Fruit fly (Drosophila melanogaster): Measurements from ENCODE around the gene CG12986.
A peak's percentile ranks its signal among the peaks of the same experiment; 100 is the strongest.

CG12986 gene

DNA sequence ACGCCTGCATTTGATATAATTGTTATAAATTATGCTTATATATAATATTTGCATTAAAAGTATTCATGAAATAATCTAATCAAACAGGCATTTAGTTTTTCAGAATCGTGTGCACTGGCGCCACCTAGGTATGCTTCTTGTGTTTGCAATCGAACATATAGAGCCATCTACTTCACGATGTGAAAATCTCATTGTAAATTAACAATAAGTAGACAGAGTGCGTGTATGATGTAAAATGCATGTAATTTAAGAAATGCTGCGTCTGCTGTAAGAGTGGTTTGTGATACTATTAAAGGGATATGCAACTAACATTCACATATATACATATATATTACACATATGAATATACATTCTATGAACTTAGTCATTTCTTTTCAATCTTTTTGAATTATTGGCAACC is 767 bp upstream of the CG12986 start:
- TF ChIP-seq HLH106 (tag; optimal IDR thresholded peaks at IDR 0.05) (peak; percentile 43), fru (GFP tag; optimal IDR thresholded peaks at IDR 0.05) (peak; percentile 18), pan (optimal IDR thresholded peaks at IDR 0.05) (no peak), dl (GFP tag; optimal IDR thresholded peaks at IDR 0.05; ENCODE audit: insufficient read depth in 1 of 2, partially characterized antibody in 2 of 2) (no peak), dmrt93B (GFP tag; optimal IDR thresholded peaks at IDR 0.05) (no peak), Mio (GFP tag; optimal IDR thresholded peaks at IDR 0.05) (no peak), psq (GFP tag; optimal IDR thresholded peaks at IDR 0.05) (peak; percentile 20), Dif (GFP tag; optimal IDR thresholded peaks at IDR 0.05; ENCODE audit: partially characterized antibody) (no peak), Rel (GFP tag; optimal IDR thresholded peaks at IDR 0.05) (no peak), Rel (tag; optimal IDR thresholded peaks at IDR 0.05) (no peak), Jra (GFP tag; optimal IDR thresholded peaks at IDR 0.05) (no peak), Dfd (GFP tag; optimal IDR thresholded peaks at IDR 0.05) (no peak), Hnf4 (GFP tag; optimal IDR thresholded peaks at IDR 0.05) (peak; percentile 34), brk (GFP tag; optimal IDR thresholded peaks at IDR 0.05) (no peak), Vsx2 (GFP tag; optimal IDR thresholded peaks at IDR 0.05; ENCODE audit: partially characterized antibody) (no peak), Myc (optimal IDR thresholded peaks at IDR 0.05) (no peak), OdsH (GFP tag; optimal IDR thresholded peaks at IDR 0.05) (peak; percentile 53), rgr (GFP tag; optimal IDR thresholded peaks at IDR 0.05) (peak; percentile 30), ey (GFP tag; optimal IDR thresholded peaks at IDR 0.05) (peak; percentile 9), sage (GFP tag; optimal IDR thresholded peaks at IDR 0.05) (no peak), Hr78 (GFP tag; optimal IDR thresholded peaks at IDR 0.05) (no peak), foxo (GFP tag; optimal IDR thresholded peaks at IDR 0.05) (peak in 1 of 2 experiments; percentile 49), br (GFP tag; optimal IDR thresholded peaks at IDR 0.05) (no peak), Hr83 (GFP tag; optimal IDR thresholded peaks at IDR 0.05; ENCODE audit: poor library complexity, severe bottlenecking) (no peak), sv (GFP tag; optimal IDR thresholded peaks at IDR 0.05) (no peak), h (GFP tag; optimal IDR thresholded peaks at IDR 0.05) (peak; percentile 22), tai (GFP tag; optimal IDR thresholded peaks at IDR 0.05) (no peak)

DNA sequence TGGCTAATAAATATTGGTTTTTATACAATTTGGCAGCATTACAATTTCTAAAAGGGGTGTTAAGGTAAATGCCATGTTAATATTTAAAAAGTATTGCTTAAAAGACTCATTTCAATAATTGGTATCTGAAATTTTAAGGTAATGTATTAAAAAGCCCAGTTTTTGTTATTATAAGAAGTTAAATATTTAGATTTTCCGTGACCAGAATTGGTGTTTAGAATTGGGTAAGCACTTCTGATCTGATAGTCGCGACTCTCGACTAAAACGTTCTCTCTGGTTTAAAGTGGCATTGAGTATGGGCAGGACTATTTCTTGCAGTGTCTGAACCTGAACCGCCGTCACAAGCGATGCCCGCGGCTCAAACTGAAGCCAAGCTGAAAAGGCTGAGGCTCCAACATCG is 3.0 kb downstream of the CG12986 start:
- TF ChIP-seq Abd-B (GFP tag; optimal IDR thresholded peaks at IDR 0.05) (no peak), h (GFP tag; optimal IDR thresholded peaks at IDR 0.05) (peak; percentile 54), CG32264 (GFP tag; optimal IDR thresholded peaks at IDR 0.05) (no peak), br (GFP tag; optimal IDR thresholded peaks at IDR 0.05) (peak; percentile 3), foxo (GFP tag; optimal IDR thresholded peaks at IDR 0.05) (peak in 1 of 2 experiments; percentile 45), GATAd (GFP tag; optimal IDR thresholded peaks at IDR 0.05) (no peak), brk (GFP tag; optimal IDR thresholded peaks at IDR 0.05) (no peak), Vsx2 (GFP tag; optimal IDR thresholded peaks at IDR 0.05; ENCODE audit: partially characterized antibody) (no peak), Hnf4 (GFP tag; optimal IDR thresholded peaks at IDR 0.05) (peak; percentile 21), Hr83 (GFP tag; optimal IDR thresholded peaks at IDR 0.05; ENCODE audit: poor library complexity, severe bottlenecking) (no peak), woc (GFP tag; optimal IDR thresholded peaks at IDR 0.05) (peak; percentile 45), CG9705 (GFP tag; optimal IDR thresholded peaks at IDR 0.05) (no peak), dmrt93B (GFP tag; optimal IDR thresholded peaks at IDR 0.05) (peak; percentile 15), Sp1 (GFP tag; optimal IDR thresholded peaks at IDR 0.05) (peak; percentile 68), fru (GFP tag; optimal IDR thresholded peaks at IDR 0.05) (peak; percentile 40), lola (GFP tag; optimal IDR thresholded peaks at IDR 0.05) (no peak), Dfd (GFP tag; optimal IDR thresholded peaks at IDR 0.05) (no peak), Dif (GFP tag; optimal IDR thresholded peaks at IDR 0.05; ENCODE audit: partially characterized antibody) (no peak), OdsH (GFP tag; optimal IDR thresholded peaks at IDR 0.05) (peak; percentile 78), Rel (GFP tag; optimal IDR thresholded peaks at IDR 0.05) (no peak), Rel (tag; optimal IDR thresholded peaks at IDR 0.05) (no peak), sage (GFP tag; optimal IDR thresholded peaks at IDR 0.05) (no peak), HLH106 (tag; optimal IDR thresholded peaks at IDR 0.05) (peak; percentile 58), ey (GFP tag; optimal IDR thresholded peaks at IDR 0.05) (peak; percentile 44), tai (GFP tag; optimal IDR thresholded peaks at IDR 0.05) (no peak), psq (GFP tag; optimal IDR thresholded peaks at IDR 0.05) (peak; percentile 31), Myc (optimal IDR thresholded peaks at IDR 0.05) (no peak), N (GFP tag; optimal IDR thresholded peaks at IDR 0.05) (no peak), Hr78 (GFP tag; optimal IDR thresholded peaks at IDR 0.05) (no peak), rgr (GFP tag; optimal IDR thresholded peaks at IDR 0.05) (peak; percentile 3)

DNA sequence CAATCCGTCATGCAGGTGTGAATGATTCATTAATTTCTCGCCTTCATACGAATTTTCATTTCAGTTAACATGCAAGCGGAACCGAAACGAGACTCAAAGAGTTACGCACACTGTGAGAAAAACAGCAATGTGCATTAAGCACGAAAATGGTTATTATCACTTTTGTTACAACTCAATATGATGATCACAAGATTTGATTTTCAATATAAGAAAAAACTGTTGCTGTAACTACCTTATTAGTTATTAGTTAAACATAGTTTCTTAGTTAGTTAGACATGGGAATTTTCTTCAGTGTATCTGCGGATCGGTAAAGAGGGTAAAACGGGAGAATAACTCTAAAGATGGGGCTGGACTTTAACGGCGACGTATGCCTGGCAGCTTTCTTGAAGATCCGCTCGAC is 4.7 kb downstream of the CG12986 start:
- TF ChIP-seq Dfd (GFP tag; optimal IDR thresholded peaks at IDR 0.05) (no peak), Myc (optimal IDR thresholded peaks at IDR 0.05) (no peak), psq (GFP tag; optimal IDR thresholded peaks at IDR 0.05) (peak; percentile 50), Jra (GFP tag; optimal IDR thresholded peaks at IDR 0.05) (peak; percentile 57), fru (GFP tag; optimal IDR thresholded peaks at IDR 0.05) (peak; percentile 68), dl (GFP tag; optimal IDR thresholded peaks at IDR 0.05; ENCODE audit: insufficient read depth in 1 of 2, partially characterized antibody in 2 of 2) (no peak), tai (GFP tag; optimal IDR thresholded peaks at IDR 0.05) (no peak), dmrt93B (GFP tag; optimal IDR thresholded peaks at IDR 0.05) (peak; percentile 37), sv (GFP tag; optimal IDR thresholded peaks at IDR 0.05) (no peak), OdsH (GFP tag; optimal IDR thresholded peaks at IDR 0.05) (peak; percentile 85), Dif (GFP tag; optimal IDR thresholded peaks at IDR 0.05; ENCODE audit: partially characterized antibody) (no peak), jim (GFP tag; optimal IDR thresholded peaks at IDR 0.05) (no peak), CG9705 (GFP tag; optimal IDR thresholded peaks at IDR 0.05) (no peak), usp (GFP tag; optimal IDR thresholded peaks at IDR 0.05) (no peak), Hr83 (GFP tag; optimal IDR thresholded peaks at IDR 0.05; ENCODE audit: poor library complexity, severe bottlenecking) (no peak), br (GFP tag; optimal IDR thresholded peaks at IDR 0.05) (peak; percentile 62), CG32264 (GFP tag; optimal IDR thresholded peaks at IDR 0.05) (no peak), N (GFP tag; optimal IDR thresholded peaks at IDR 0.05) (no peak), Sp1 (GFP tag; optimal IDR thresholded peaks at IDR 0.05) (peak; percentile 71), HLH106 (tag; optimal IDR thresholded peaks at IDR 0.05) (peak; percentile 68), pan (optimal IDR thresholded peaks at IDR 0.05) (no peak), woc (GFP tag; optimal IDR thresholded peaks at IDR 0.05) (peak; percentile 33), sage (GFP tag; optimal IDR thresholded peaks at IDR 0.05) (no peak), GATAd (GFP tag; optimal IDR thresholded peaks at IDR 0.05) (no peak), Hnf4 (GFP tag; optimal IDR thresholded peaks at IDR 0.05) (peak; percentile 72), brk (GFP tag; optimal IDR thresholded peaks at IDR 0.05) (peak; percentile 59), ey (GFP tag; optimal IDR thresholded peaks at IDR 0.05) (peak; percentile 72), h (GFP tag; optimal IDR thresholded peaks at IDR 0.05) (peak; percentile 70), Hr78 (GFP tag; optimal IDR thresholded peaks at IDR 0.05) (no peak), Abd-B (GFP tag; optimal IDR thresholded peaks at IDR 0.05) (no peak), foxo (GFP tag; optimal IDR thresholded peaks at IDR 0.05) (peak in 1 of 2 experiments; percentile 66), Rel (GFP tag; optimal IDR thresholded peaks at IDR 0.05) (no peak), Rel (tag; optimal IDR thresholded peaks at IDR 0.05) (no peak), rgr (GFP tag; optimal IDR thresholded peaks at IDR 0.05) (peak; percentile 65), Vsx2 (GFP tag; optimal IDR thresholded peaks at IDR 0.05; ENCODE audit: partially characterized antibody) (no peak), Mio (GFP tag; optimal IDR thresholded peaks at IDR 0.05) (no peak), lola (GFP tag; optimal IDR thresholded peaks at IDR 0.05) (no peak)

Measured in whole organism, wandering third instar larva.